Fruit fly (Drosophila melanogaster): ENCODE measurements around the gene CG9123.

CG9123 gene

DNA sequence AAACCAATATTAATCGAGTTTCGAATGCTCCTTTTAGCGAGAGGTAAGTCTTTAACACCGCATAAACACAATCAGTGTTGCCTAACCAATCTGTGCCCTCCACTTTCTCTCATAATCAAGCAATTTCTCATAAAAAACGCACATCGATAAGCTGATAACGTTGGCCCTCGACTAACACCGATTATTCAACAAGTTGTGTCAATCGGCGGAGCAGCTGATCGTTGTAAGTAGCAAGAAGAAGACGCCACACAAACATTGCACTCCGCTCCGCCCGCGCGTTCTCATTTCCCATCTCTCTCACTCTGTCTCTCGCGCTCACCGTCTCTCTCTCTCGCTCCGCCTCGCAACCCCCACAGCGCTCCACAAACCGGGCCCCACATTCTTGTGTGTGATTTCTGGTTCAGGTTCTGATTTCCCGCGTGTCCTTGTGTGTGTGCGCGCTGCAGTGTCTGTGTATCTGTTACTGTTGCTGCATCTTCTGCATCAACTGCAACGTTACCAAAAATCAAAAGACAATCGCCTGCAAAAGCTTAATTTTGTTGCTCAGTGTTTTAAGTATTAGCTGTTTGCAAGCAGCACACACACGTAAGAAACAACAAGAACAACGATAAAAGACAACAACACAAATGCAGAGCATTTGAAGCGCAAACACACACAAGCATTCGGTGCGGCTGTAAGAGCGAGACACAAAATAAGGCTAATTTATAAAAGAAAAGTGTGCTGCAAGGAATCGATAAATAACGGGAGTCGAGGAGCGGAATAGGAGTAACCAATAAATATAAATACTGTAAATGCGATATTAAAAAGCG is 8.6 kb downstream of the CG9123 start, which contains the start of the genes CG9114 and HDAC6 (continued):
- TF ChIP-seq CG14710 (tag; optimal IDR thresholded peaks at IDR 0.05) (peak; percentile 21), CG10321 (GFP tag; IDR thresholded peaks at IDR 0.05) (no peak; the same call in 1 of the 2 replicates), Hr78 (GFP tag; optimal IDR thresholded peaks at IDR 0.05) (no peak), exex (tag; optimal IDR thresholded peaks at IDR 0.05) (peak; percentile 5), Nf-YA (GFP tag; IDR thresholded peaks at IDR 0.05) (no peak), hkb (optimal IDR thresholded peaks at IDR 0.05) (no peak), hkb (GFP tag; IDR thresholded peaks at IDR 0.05) (0 out of 2 replicates have a peak, but pooled peaks have one; percentile 19), CG30403 (GFP tag; optimal IDR thresholded peaks at IDR 0.05) (no peak), sens-2 (GFP tag; IDR thresholded peaks at IDR 0.05) (0 out of 2 replicates have a peak, but pooled peaks have one; percentile 52), unc-4 (GFP tag; IDR thresholded peaks at IDR 0.05; ENCODE audit: partially characterized antibody) (peak; percentile 91), Asciz (GFP tag; optimal IDR thresholded peaks at IDR 0.05) (no peak), z (GFP tag; IDR thresholded peaks at IDR 0.05) (no peak), ase (GFP tag; IDR thresholded peaks at IDR 0.05) (0 out of 3 replicates have a peak, but pooled peaks have one; percentile 6), BtbVII (GFP tag; optimal IDR thresholded peaks at IDR 0.05) (no peak), CG17612 (GFP tag; IDR thresholded peaks at IDR 0.05) (no peak), CG12744 (GFP tag; optimal IDR thresholded peaks at IDR 0.05) (no peak), Kr (GFP tag; optimal IDR thresholded peaks at IDR 0.05) (no peak), CG12769 (tag; optimal IDR thresholded peaks at IDR 0.05) (peak; percentile 78), kni (GFP tag; optimal IDR thresholded peaks at IDR 0.05) (peak; percentile 89), E2f1 (GFP tag; IDR thresholded peaks at IDR 0.05) (peak; percentile 47; the same call in 1 of the 2 replicates), CG10979 (tag; optimal IDR thresholded peaks at IDR 0.05) (no peak), Taf1 (GFP tag; IDR thresholded peaks at IDR 0.05) (no peak), ham (GFP tag; IDR thresholded peaks at IDR 0.05) (no peak), CG14441 (GFP tag; IDR thresholded peaks at IDR 0.05) (no peak), CG6854 (GFP tag; optimal IDR thresholded peaks at IDR 0.05) (no peak), CG15514 (GFP tag; optimal IDR thresholded peaks at IDR 0.05) (peak; percentile 76), Med (GFP tag) (peak; percentile 86), CG8388 (GFP tag; optimal IDR thresholded peaks at IDR 0.05) (peak; percentile 6), ash1 (GFP tag; optimal IDR thresholded peaks at IDR 0.05) (no peak), NK7.1 (GFP tag; optimal IDR thresholded peaks at IDR 0.05) (no peak), ato (GFP tag; IDR thresholded peaks at IDR 0.05; ENCODE audit: partially characterized antibody) (peak; percentile 63; the same call in 1 of the 2 replicates), Ptx1 (GFP tag; IDR thresholded peaks at IDR 0.05) (no peak), D (optimal IDR thresholded peaks at IDR 0.05) (no peak), D (GFP tag; optimal IDR thresholded peaks at IDR 0.05) (no peak), sna (GFP tag; IDR thresholded peaks at IDR 0.05; ENCODE audit: partially characterized antibody) (peak; percentile 93), CG4707 (GFP tag; optimal IDR thresholded peaks at IDR 0.05) (no peak), YL-1 (GFP tag; optimal IDR thresholded peaks at IDR 0.05) (peak; percentile 10), CG9817 (tag; optimal IDR thresholded peaks at IDR 0.05) (no peak), CG3847 (GFP tag; IDR thresholded peaks at IDR 0.05) (no peak), CG5953 (GFP tag; IDR thresholded peaks at IDR 0.05) (no peak), CG5245 (GFP tag; optimal IDR thresholded peaks at IDR 0.05) (no peak), bsh (GFP tag; optimal IDR thresholded peaks at IDR 0.05) (peak in 1 of 2 experiments; percentile 3), fd102C (GFP tag; optimal IDR thresholded peaks at IDR 0.05) (no peak), nmo (GFP tag; optimal IDR thresholded peaks at IDR 0.05) (peak; percentile 15), CG30431 (GFP tag; optimal IDR thresholded peaks at IDR 0.05) (no peak), pfk (GFP tag; optimal IDR thresholded peaks at IDR 0.05) (no peak), CG8290 (GFP tag; optimal IDR thresholded peaks at IDR 0.05) (peak; percentile 6), CG8290 (tag; optimal IDR thresholded peaks at IDR 0.05) (peak; percentile 40 to 60), CG32532 (GFP tag; IDR thresholded peaks at IDR 0.05) (peak; percentile 9; the same call in 1 of the 2 replicates)

Data from whole organism, embryonic.